Fruit fly (Drosophila melanogaster) whole organism, embryonic: ENCODE measurements around the gene Cbl.
A peak's percentile ranks its signal among the peaks of the same experiment; 100 is the strongest.

Experiments
- ATbp ChIP-seq: fragments of 200-800 bp; sonication (Bioruptor generic); optimal IDR thresholded peaks from 2 replicates; lab custom pipeline; 2017; ENCODE audit warnings: missing biosample characterization, mild to moderate bottlenecking, missing genetic modification characterization, missing genetic modification reagents
- CG12391 ChIP-seq: fragments of 200-800 bp; sonication (Bioruptor generic); optimal IDR thresholded peaks from 3 replicates; lab custom pipeline; 2018; ENCODE audit warnings: missing biosample characterization, mild to moderate bottlenecking, missing genetic modification characterization, moderate library complexity
- CG12942 ChIP-seq: fragments of 200-800 bp; sonication (Bioruptor generic); optimal IDR thresholded peaks from 3 replicates; lab custom pipeline; 2016; ENCODE audit warnings: missing biosample characterization, missing genetic modification characterization
- CG13287 ChIP-seq: fragments of 200-800 bp; sonication (Bioruptor generic); IDR thresholded peaks from 2 replicates; pipeline ENCODE4 v1.3.6; 2022; ENCODE audit warnings: missing biosample characterization, missing genetic modification characterization; ENCODE audit not compliant: partially characterized antibody
- CG13624 ChIP-seq: fragments of 200-800 bp; sonication (Bioruptor generic); optimal IDR thresholded peaks from 2 replicates; lab custom pipeline; 2016; ENCODE audit warnings: missing biosample characterization, missing genetic modification characterization
- CG15514 ChIP-seq: fragments of 200-800 bp; sonication (Bioruptor generic); optimal IDR thresholded peaks from 3 replicates; lab custom pipeline; 2017; ENCODE audit warnings: missing biosample characterization, missing genetic modification characterization, mild to moderate bottlenecking, moderate library complexity, missing genetic modification reagents
- CG16863 ChIP-seq: fragments of 200-800 bp; sonication (Bioruptor generic); optimal IDR thresholded peaks from 3 replicates; lab custom pipeline; 2016; ENCODE audit warnings: missing biosample characterization, missing genetic modification characterization
- CG2712 ChIP-seq: fragments of 200-800 bp; optimal IDR thresholded peaks from 3 replicates; lab custom pipeline; 2019; ENCODE audit warnings: missing biosample characterization, mild to moderate bottlenecking, missing genetic modification characterization, moderate library complexity
- CG34422 ChIP-seq: fragments of 200-800 bp; sonication (Bioruptor generic); IDR thresholded peaks from 3 replicates; pipeline ENCODE4 v1.3.6; 2022; ENCODE audit warnings: missing biosample characterization, missing genetic modification characterization
- CG3995 ChIP-seq: fragments of 200-800 bp; sonication (Bioruptor generic); optimal IDR thresholded peaks from 3 replicates; lab custom pipeline; 2016; ENCODE audit warnings: missing biosample characterization, missing genetic modification characterization
- CG4617 ChIP-seq: fragments of 200-800 bp; sonication (Bioruptor generic); optimal IDR thresholded peaks from 3 replicates; lab custom pipeline; 2016; ENCODE audit warnings: missing biosample characterization, missing genetic modification characterization, borderline replicate concordance
- CG7928 ChIP-seq: fragments of 200-800 bp; sonication (Bioruptor generic); optimal IDR thresholded peaks from 2 replicates; lab custom pipeline; 2017; ENCODE audit warnings: missing biosample characterization, mild to moderate bottlenecking, missing genetic modification characterization
- CG7963 ChIP-seq: fragments of 200-800 bp; sonication (Bioruptor generic); IDR thresholded peaks from 3 replicates; pipeline ENCODE4 v1.3.6; 2022; ENCODE audit warnings: missing biosample characterization, missing genetic modification characterization; ENCODE audit not compliant: partially characterized antibody
- CG8765 ChIP-seq: fragments of 200-800 bp; sonication (Bioruptor generic); IDR thresholded peaks from 2 replicates; pipeline ENCODE4 v1.3.6; 2022; ENCODE audit warnings: missing biosample characterization, missing genetic modification characterization
- CG9932 ChIP-seq: fragments of 200-800 bp; sonication (Bioruptor generic); IDR thresholded peaks from 2 replicates; pipeline ENCODE4 v1.3.6; 2022; ENCODE audit warnings: missing biosample characterization, missing genetic modification characterization
- CHES-1-like ChIP-seq: fragments of 200-800 bp; sonication (Bioruptor generic); optimal IDR thresholded peaks from 2 replicates; lab custom pipeline; 2016; ENCODE audit warnings: missing biosample characterization, missing genetic modification characterization
- CTCF ChIP-seq: fragments of 200-800 bp; sonication (Bioruptor generic); optimal IDR thresholded peaks from 2 replicates; lab custom pipeline; 2017; ENCODE audit warnings: missing biosample characterization, mild to moderate bottlenecking, missing genetic modification characterization, moderate library complexity
- Dip2 ChIP-seq: fragments of 200-800 bp; sonication (Bioruptor generic); IDR thresholded peaks from 2 replicates; pipeline ENCODE4 v1.3.6; 2022; ENCODE audit warnings: missing biosample characterization, missing genetic modification characterization
- Dp ChIP-seq: fragments of 200-800 bp; sonication (Bioruptor generic); optimal IDR thresholded peaks from 2 replicates; lab custom pipeline; 2018; ENCODE audit warnings: missing biosample characterization, mild to moderate bottlenecking, missing genetic modification characterization, moderate library complexity
- HLH4C ChIP-seq: fragments of 200-800 bp; sonication (Bioruptor generic); IDR thresholded peaks from 3 replicates; pipeline ENCODE4 v1.3.6; 2022; ENCODE audit warnings: missing biosample characterization, missing genetic modification characterization; ENCODE audit not compliant: partially characterized antibody
- Lim3 ChIP-seq: fragments of 200-800 bp; sonication (Bioruptor generic); IDR thresholded peaks from 2 replicates; pipeline ENCODE4 v1.3.6; 2022; ENCODE audit warnings: missing biosample characterization, missing genetic modification characterization
- MESR4 ChIP-seq: fragments of 200-800 bp; sonication (Bioruptor generic); optimal IDR thresholded peaks from 2 replicates; lab custom pipeline; 2018; ENCODE audit warnings: missing biosample characterization, mild to moderate bottlenecking, missing genetic modification characterization, moderate library complexity
- Nf-YB ChIP-seq: fragments of 200-800 bp; sonication (Bioruptor generic); optimal IDR thresholded peaks from 3 replicates; lab custom pipeline; 2019; ENCODE audit warnings: missing biosample characterization, mild to moderate bottlenecking, missing genetic modification characterization, moderate library complexity
- Oli ChIP-seq: fragments of 200-800 bp; sonication (Bioruptor generic); optimal IDR thresholded peaks from 2 replicates; lab custom pipeline; 2018; ENCODE audit warnings: missing biosample characterization, mild to moderate bottlenecking, missing genetic modification characterization, moderate library complexity
- Scr ChIP-seq: fragments of 200-800 bp; sonication (Bioruptor generic); IDR thresholded peaks from 2 replicates; pipeline ENCODE4 v1.3.6; 2022; ENCODE audit warnings: missing biosample characterization, missing genetic modification characterization; ENCODE audit not compliant: partially characterized antibody
- Sin3A ChIP-seq: fragments of >200 bp; optimal IDR thresholded peaks from 2 replicates; lab custom pipeline; 2018
- YL-1 ChIP-seq: fragments of 200-800 bp; sonication (Bioruptor generic); optimal IDR thresholded peaks from 3 replicates; lab custom pipeline; 2017; ENCODE audit warnings: missing biosample characterization, mild to moderate bottlenecking, missing genetic modification characterization
- cas ChIP-seq: fragments of 200-800 bp; sonication (Bioruptor generic); IDR thresholded peaks from 2 replicates; pipeline ENCODE4 v1.3.6; 2022; ENCODE audit warnings: missing biosample characterization, missing genetic modification characterization
- chinmo ChIP-seq: fragments of 200-800 bp; sonication (Bioruptor generic); IDR thresholded peaks from 4 replicates; pipeline ENCODE4 v1.3.6; 2022; ENCODE audit warnings: missing biosample characterization, missing genetic modification characterization; ENCODE audit not compliant: partially characterized antibody
- croc ChIP-seq: fragments of 200-800 bp; sonication (Bioruptor generic); conservative IDR thresholded peaks from 3 replicates; pipeline ENCODE4 v1.3.6; 2022; ENCODE audit warnings: missing biosample characterization, missing genetic modification characterization
- cwo ChIP-seq: fragments of 200-800 bp; sonication (Bioruptor generic); optimal IDR thresholded peaks from 3 replicates; lab custom pipeline; 2017; ENCODE audit warnings: missing biosample characterization, missing genetic modification characterization, mild to moderate bottlenecking, moderate library complexity, missing genetic modification reagents
- disco-r ChIP-seq: fragments of 200-800 bp; sonication (Bioruptor generic); optimal IDR thresholded peaks from 2 replicates; lab custom pipeline; 2016; ENCODE audit warnings: missing biosample characterization, missing genetic modification characterization
- dmrt11E ChIP-seq: fragments of 200-800 bp; sonication (Bioruptor generic); optimal IDR thresholded peaks from 3 replicates; lab custom pipeline; 2018; ENCODE audit warnings: missing biosample characterization, mild to moderate bottlenecking, missing genetic modification characterization, moderate library complexity
- dpn ChIP-seq, 2 experiments: fragments of 200-800 bp; sonication (Bioruptor generic); optimal IDR thresholded peaks; 3 replicates each; lab custom pipeline; 2016; ENCODE audit warnings: missing biosample characterization in 2 of 2, missing genetic modification characterization in 2 of 2
- gfzf ChIP-seq: fragments of 200-800 bp; sonication (Bioruptor generic); optimal IDR thresholded peaks from 2 replicates; lab custom pipeline; 2016; ENCODE audit warnings: missing biosample characterization, mild to moderate bottlenecking, missing genetic modification characterization, moderate library complexity
- hb ChIP-seq: fragments of 200-800 bp; sonication (Bioruptor generic); IDR thresholded peaks from 3 replicates; pipeline ENCODE4 v1.3.6; 2022; ENCODE audit warnings: missing biosample characterization, missing genetic modification characterization; ENCODE audit not compliant: partially characterized antibody
- hbn ChIP-seq: fragments of 200-800 bp; sonication (Bioruptor generic); IDR thresholded peaks from 2 replicates; pipeline ENCODE4 v1.3.6; 2022; ENCODE audit warnings: missing biosample characterization, missing genetic modification characterization; ENCODE audit not compliant: partially characterized antibody
- inv ChIP-seq: fragments of 200-800 bp; sonication (Bioruptor generic); IDR thresholded peaks from 2 replicates; pipeline ENCODE4 v1.3.6; 2022; ENCODE audit warnings: missing biosample characterization, missing genetic modification characterization; ENCODE audit not compliant: partially characterized antibody
- jumu ChIP-seq: fragments of 200-800 bp; sonication (Bioruptor generic); optimal IDR thresholded peaks from 3 replicates; lab custom pipeline; 2016; ENCODE audit warnings: missing biosample characterization, missing genetic modification characterization
- mam ChIP-seq: fragments of 200-800 bp; sonication (Bioruptor generic); optimal IDR thresholded peaks from 3 replicates; lab custom pipeline; 2016; ENCODE audit warnings: missing biosample characterization, missing genetic modification characterization
- org-1 ChIP-seq: fragments of 200-800 bp; sonication (Bioruptor generic); optimal IDR thresholded peaks from 2 replicates; lab custom pipeline; 2017; ENCODE audit warnings: missing biosample characterization, missing genetic modification characterization
- pan ChIP-seq, 4 experiments: fragments of >200 bp in 3 of 4; fragments of 200-800 bp in 1 of 4; sonication (Bioruptor generic) in 1 of 4; optimal IDR thresholded peaks in 3 of 4; IDR thresholded peaks in 1 of 4; 2 replicates each; pipeline versions ENCODE4 v1.3.6 to Lab custom; 2017 to 2022; ENCODE audit warnings: missing biosample characterization in 2 of 4, missing genetic modification characterization in 2 of 4, mixed read lengths in 1 of 4
- prd ChIP-seq, 3 experiments: fragments of >200 bp in 2 of 3; fragments of 200-800 bp in 1 of 3; sonication (Bioruptor generic) in 1 of 3; optimal IDR thresholded peaks in 2 of 3; IDR thresholded peaks in 1 of 3; 2 replicates in 2 of 3; 3 replicates in 1 of 3; pipeline versions ENCODE4 v1.3.6 to Lab custom; 2017 to 2022; ENCODE audit warnings: missing biosample characterization in 1 of 3, missing genetic modification characterization in 1 of 3
- pzg ChIP-seq: fragments of 200-800 bp; sonication (Bioruptor generic); optimal IDR thresholded peaks from 3 replicates; lab custom pipeline; 2018; ENCODE audit warnings: missing biosample characterization, mild to moderate bottlenecking, missing genetic modification characterization, moderate library complexity
- row ChIP-seq: fragments of 200-800 bp; sonication (Bioruptor generic); IDR thresholded peaks from 3 replicates; pipeline ENCODE4 v1.3.6; 2022; ENCODE audit warnings: missing biosample characterization, missing genetic modification characterization
- seq ChIP-seq: fragments of 200-800 bp; sonication (Bioruptor generic); IDR thresholded peaks from 2 replicates; pipeline ENCODE4 v1.3.6; 2022; ENCODE audit warnings: missing biosample characterization, missing genetic modification characterization
- sna ChIP-seq: fragments of 200-800 bp; sonication (Bioruptor generic); IDR thresholded peaks from 2 replicates; pipeline ENCODE4 v1.3.6; 2022; ENCODE audit warnings: missing biosample characterization, missing genetic modification characterization; ENCODE audit not compliant: partially characterized antibody
- stc ChIP-seq: fragments of 200-800 bp; sonication (Bioruptor generic); IDR thresholded peaks from 2 replicates; pipeline ENCODE4 v1.3.6; 2022; ENCODE audit warnings: missing biosample characterization, missing genetic modification characterization
- zen2 ChIP-seq: fragments of 200-800 bp; sonication (Bioruptor generic); IDR thresholded peaks from 3 replicates; pipeline ENCODE4 v1.3.6; 2022; ENCODE audit warnings: missing biosample characterization, missing genetic modification characterization; ENCODE audit not compliant: partially characterized antibody

The Cbl gene

dm6 chr3L:8405123-8405522 lies 19.6 kb upstream of the Cbl start, which contains the start of the genes Tpt, mkg-p and CG13667 (continued):
- TF ChIP-seq hbn (GFP tag; lab: Robert Waterston, UW) (peak; percentile 81), CG2712 (tag; lab: Kevin White, UChicago) (peak; percentile 47), cwo (no peak), disco-r (GFP tag; lab: Kevin White, UChicago) (no peak), Scr (GFP tag; lab: Robert Waterston, UW) (peak; percentile 84), Dp (GFP tag; lab: Kevin White, UChicago) (peak; percentile 52), ATbp (GFP tag; lab: Kevin White, UChicago) (no peak), dpn (GFP tag; optimal IDR thresholded peaks at IDR 0.05; lab: Kevin White, UChicago) (peak in 1 of 2 experiments; percentile 26), MESR4 (GFP tag; lab: Kevin White, UChicago) (peak; percentile 75), YL-1 (GFP tag; lab: Kevin White, UChicago) (peak; percentile 90), CG16863 (GFP tag; lab: Kevin White, UChicago) (no peak), cas (GFP tag; lab: Robert Waterston, UW) (no peak), dmrt11E (tag; lab: Kevin White, UChicago) (no peak), gfzf (GFP tag; lab: Kevin White, UChicago) (peak; percentile 79), org-1 (no peak), croc (GFP tag; lab: Robert Waterston, UW) (no peak), jumu (GFP tag; lab: Kevin White, UChicago) (peak; percentile 21), chinmo (peak; percentile 97; the same call in 3 of the 4 replicates), zen2 (peak; percentile 35; the same call in 1 of the 3 replicates), seq (GFP tag; lab: Robert Waterston, UW) (no peak), CG12942 (GFP tag; lab: Kevin White, UChicago) (no peak), CHES-1-like (peak; percentile 81), CG13287 (GFP tag; lab: Robert Waterston, UW) (peak; percentile 94), CG15514 (GFP tag; lab: Kevin White, UChicago) (peak; percentile 66), HLH4C (peak; percentile 77), Nf-YB (peak; percentile 7), CG7963 (GFP tag; lab: Robert Waterston, UW) (peak; percentile 62; the same call in 2 of the 3 replicates), CG34422 (0 out of 3 replicates have a peak, but pooled peaks have one; percentile 31), Oli (no peak), CG12391 (tag; lab: Kevin White, UChicago) (peak; percentile 26), pan (optimal IDR thresholded peaks at IDR 0.05; lab: Kevin White, UChicago) (no peak), pan (GFP tag; optimal IDR thresholded peaks at IDR 0.05 in 1 of 2, IDR thresholded peaks at IDR 0.05 in 1 of 2) (no peak), hb (peak; percentile 71), Sin3A (peak; percentile 72), Lim3 (no peak), row (peak; percentile 49; the same call in 1 of the 3 replicates), prd (optimal IDR thresholded peaks at IDR 0.05; lab: Kevin White, UChicago) (no peak), prd (GFP tag; IDR thresholded peaks at IDR 0.05; lab: Robert Waterston, UW) (0 out of 3 replicates have a peak, but pooled peaks have one; percentile 21), stc (no peak), Dip2 (GFP tag; lab: Robert Waterston, UW) (no peak), inv (GFP tag; lab: Robert Waterston, UW) (peak; percentile 78), CG7928 (GFP tag; lab: Kevin White, UChicago) (no peak), mam (peak; percentile 21), CG13624 (GFP tag; lab: Kevin White, UChicago) (peak; percentile 58), CTCF (GFP tag; lab: Kevin White, UChicago) (peak; percentile 23), CG8765 (GFP tag; lab: Robert Waterston, UW) (no peak), CG9932 (peak; percentile 20; the same call in 1 of the 2 replicates), sna (GFP tag; lab: Robert Waterston, UW) (peak; percentile 80), pzg (GFP tag; lab: Kevin White, UChicago) (peak; percentile 97), CG4617 (peak; percentile 94), CG3995 (peak; percentile 31)
